Fruit fly (Drosophila melanogaster) whole organism, embryonic: Measurements from ENCODE around the gene CG15011.
A peak's percentile ranks its signal among the peaks of the same experiment; 100 is the strongest.

ENCODE experiments used
- ATbp ChIP-seq: fragments of 200-800 bp; sonication (Bioruptor generic); optimal IDR thresholded peaks from 2 replicates; lab custom pipeline; 2017; ENCODE audit warnings: missing biosample characterization, mild to moderate bottlenecking, missing genetic modification characterization, missing genetic modification reagents
- CG10267 ChIP-seq: fragments of 200-800 bp; sonication (Bioruptor generic); optimal IDR thresholded peaks from 2 replicates; lab custom pipeline; 2018; ENCODE audit warnings: missing biosample characterization, mild to moderate bottlenecking, missing genetic modification characterization, moderate library complexity
- CG11695 ChIP-seq: fragments of 200-800 bp; sonication (Bioruptor generic); IDR thresholded peaks from 3 replicates; pipeline ENCODE4 v1.3.6; 2022; ENCODE audit warnings: missing biosample characterization, missing genetic modification characterization
- CG12769 ChIP-seq: fragments of 200-800 bp; sonication (Bioruptor generic); optimal IDR thresholded peaks from 2 replicates; lab custom pipeline; 2019; ENCODE audit warnings: missing biosample characterization, mild to moderate bottlenecking, missing genetic modification characterization, moderate library complexity
- CG13287 ChIP-seq: fragments of 200-800 bp; sonication (Bioruptor generic); IDR thresholded peaks from 2 replicates; pipeline ENCODE4 v1.3.6; 2022; ENCODE audit warnings: missing biosample characterization, missing genetic modification characterization; ENCODE audit not compliant: partially characterized antibody
- CG13624 ChIP-seq: fragments of 200-800 bp; sonication (Bioruptor generic); optimal IDR thresholded peaks from 2 replicates; lab custom pipeline; 2016; ENCODE audit warnings: missing biosample characterization, missing genetic modification characterization
- CG15269 ChIP-seq: fragments of 200-800 bp; sonication (Bioruptor generic); optimal IDR thresholded peaks from 2 replicates; lab custom pipeline; 2018; ENCODE audit warnings: missing biosample characterization, mild to moderate bottlenecking, missing genetic modification characterization, moderate library complexity
- CG17385 ChIP-seq: fragments of 200-800 bp; sonication (Bioruptor generic); optimal IDR thresholded peaks from 3 replicates; lab custom pipeline; 2018; ENCODE audit warnings: missing biosample characterization, mild to moderate bottlenecking, missing genetic modification characterization
- CG18011 ChIP-seq: fragments of 200-800 bp; sonication (Bioruptor generic); optimal IDR thresholded peaks from 2 replicates; lab custom pipeline; 2017; ENCODE audit warnings: missing biosample characterization, missing genetic modification characterization, mild to moderate bottlenecking, moderate library complexity, missing genotype
- CG18262 ChIP-seq: fragments of 200-800 bp; optimal IDR thresholded peaks from 3 replicates; lab custom pipeline; 2019; ENCODE audit warnings: missing biosample characterization, mild to moderate bottlenecking, missing genetic modification characterization, moderate library complexity
- CG1832 ChIP-seq: fragments of 200-800 bp; sonication (Bioruptor generic); optimal IDR thresholded peaks from 2 replicates; lab custom pipeline; 2017; ENCODE audit warnings: missing biosample characterization, mild to moderate bottlenecking, missing genetic modification characterization, inconsistent platforms
- CG2199 ChIP-seq: fragments of 200-800 bp; sonication (Bioruptor generic); IDR thresholded peaks from 3 replicates; pipeline ENCODE4 v1.3.6; 2022; ENCODE audit warnings: missing biosample characterization, missing genetic modification characterization
- CG2712 ChIP-seq: fragments of 200-800 bp; optimal IDR thresholded peaks from 3 replicates; lab custom pipeline; 2019; ENCODE audit warnings: missing biosample characterization, mild to moderate bottlenecking, missing genetic modification characterization, moderate library complexity
- CG4424 ChIP-seq: fragments of 200-800 bp; sonication (Bioruptor generic); optimal IDR thresholded peaks from 3 replicates; lab custom pipeline; 2016; ENCODE audit warnings: missing biosample characterization, missing genetic modification characterization
- CG7556 ChIP-seq: fragments of 200-800 bp; sonication (Bioruptor generic); optimal IDR thresholded peaks from 2 replicates; lab custom pipeline; 2017; ENCODE audit warnings: missing biosample characterization, mild to moderate bottlenecking, missing genetic modification characterization
- CG7839 ChIP-seq: fragments of 200-800 bp; sonication (Bioruptor generic); optimal IDR thresholded peaks from 3 replicates; lab custom pipeline; 2018; ENCODE audit warnings: missing biosample characterization, mild to moderate bottlenecking, missing genetic modification characterization, moderate library complexity
- CG8290 ChIP-seq, 3 experiments: fragments of 200-800 bp; sonication (Bioruptor generic); optimal IDR thresholded peaks; 2 replicates each; lab custom pipeline; 2016 to 2019; ENCODE audit warnings: missing biosample characterization in 3 of 3, missing genetic modification characterization in 3 of 3, mild to moderate bottlenecking in 2 of 3, moderate library complexity in 1 of 3
- CG9727 ChIP-seq: fragments of 200-800 bp; sonication (Bioruptor generic); optimal IDR thresholded peaks from 3 replicates; lab custom pipeline; 2017; ENCODE audit warnings: missing biosample characterization, mild to moderate bottlenecking, missing genetic modification characterization
- CTCF ChIP-seq: fragments of 200-800 bp; sonication (Bioruptor generic); optimal IDR thresholded peaks from 2 replicates; lab custom pipeline; 2017; ENCODE audit warnings: missing biosample characterization, mild to moderate bottlenecking, missing genetic modification characterization, moderate library complexity
- Ets65A ChIP-seq: fragments of 200-800 bp; sonication (Bioruptor generic); peaks from one replicate; lab custom pipeline; 2016; ENCODE audit warnings: missing biosample characterization, missing genetic modification characterization
- Fer3 ChIP-seq: fragments of 200-800 bp; sonication (Bioruptor generic); optimal IDR thresholded peaks from 2 replicates; lab custom pipeline; 2018; ENCODE audit warnings: missing biosample characterization, mild to moderate bottlenecking, missing genetic modification characterization, moderate library complexity
- GATAe ChIP-seq: fragments of 200-800 bp; sonication (Bioruptor generic); conservative IDR thresholded peaks from 2 replicates; pipeline ENCODE4 v1.3.6; 2022; ENCODE audit warnings: missing biosample characterization, missing genetic modification characterization
- HLHmδ ChIP-seq: fragments of 200-800 bp; sonication (Bioruptor generic); optimal IDR thresholded peaks from 2 replicates; lab custom pipeline; 2018; ENCODE audit warnings: missing biosample characterization, mild to moderate bottlenecking, missing genetic modification characterization, moderate library complexity
- HmgZ ChIP-seq: fragments of 200-800 bp; sonication (Bioruptor generic); optimal IDR thresholded peaks from 2 replicates; lab custom pipeline; 2018; ENCODE audit warnings: missing biosample characterization, mild to moderate bottlenecking, missing genetic modification characterization
- Hmr ChIP-seq: fragments of 200-800 bp; sonication (Bioruptor generic); optimal IDR thresholded peaks from 3 replicates; lab custom pipeline; 2017; ENCODE audit warnings: mild to moderate bottlenecking, missing biosample characterization, missing genetic modification reagents, missing genetic modification characterization
- Hr78 ChIP-seq, 2 experiments: fragments of 200-800 bp in 1 of 2; fragments of >200 bp in 1 of 2; sonication (Bioruptor generic) in 1 of 2; optimal IDR thresholded peaks; 2 replicates each; lab custom pipeline; 2017 to 2019; ENCODE audit warnings: missing biosample characterization in 2 of 2, missing genetic modification characterization in 2 of 2, mild to moderate bottlenecking in 1 of 2, moderate library complexity in 1 of 2
- Med ChIP-seq: fragments of 200-800 bp; sonication (Bioruptor generic); peaks from one replicate; lab custom pipeline; 2016; ENCODE audit warnings: missing biosample characterization, missing genetic modification characterization, mild to moderate bottlenecking, inconsistent platforms, moderate library complexity
- NfI ChIP-seq: fragments of 200-800 bp; sonication (Bioruptor generic); optimal IDR thresholded peaks from 3 replicates; lab custom pipeline; 2018; ENCODE audit warnings: missing biosample characterization, mild to moderate bottlenecking, missing genetic modification characterization, moderate library complexity
- Taf1 ChIP-seq: fragments of 200-800 bp; sonication (Bioruptor generic); IDR thresholded peaks from 2 replicates; pipeline ENCODE4 v1.3.6; 2022; ENCODE audit warnings: missing biosample characterization, missing genetic modification characterization
- Vsx1 ChIP-seq: fragments of 200-800 bp; sonication (Bioruptor generic); optimal IDR thresholded peaks from 2 replicates; lab custom pipeline; 2017; ENCODE audit warnings: missing biosample characterization, mild to moderate bottlenecking, missing genetic modification characterization, missing genetic modification reagents
- Xbp1 ChIP-seq: fragments of 200-800 bp; sonication (Bioruptor generic); optimal IDR thresholded peaks from 3 replicates; lab custom pipeline; 2016; ENCODE audit warnings: missing biosample characterization, mild to moderate bottlenecking, missing genetic modification characterization
- Xrp1 ChIP-seq: fragments of 200-800 bp; sonication (Bioruptor generic); IDR thresholded peaks from 2 replicates; pipeline ENCODE4 v1.3.6; 2022; ENCODE audit warnings: missing biosample characterization, missing genetic modification characterization
- bsh ChIP-seq, 2 experiments: fragments of 200-800 bp; sonication (Bioruptor generic); optimal IDR thresholded peaks; 2 replicates each; lab custom pipeline; 2017 to 2018; ENCODE audit warnings: mild to moderate bottlenecking in 2 of 2, missing biosample characterization in 2 of 2, missing genetic modification characterization in 2 of 2, moderate library complexity in 1 of 2
- danr ChIP-seq: fragments of 200-800 bp; sonication (Bioruptor generic); IDR thresholded peaks from 2 replicates; pipeline ENCODE4 v1.3.6; 2022; ENCODE audit warnings: missing biosample characterization, missing genetic modification characterization
- exex ChIP-seq: fragments of 200-800 bp; sonication (Bioruptor generic); optimal IDR thresholded peaks from 4 replicates; lab custom pipeline; 2018; ENCODE audit warnings: missing biosample characterization, mild to moderate bottlenecking, missing genetic modification characterization, moderate library complexity
- grn ChIP-seq: fragments of 200-800 bp; sonication (Bioruptor generic); optimal IDR thresholded peaks from 3 replicates; lab custom pipeline; 2017; ENCODE audit warnings: missing biosample characterization, missing genetic modification characterization
- kni ChIP-seq: fragments of 200-800 bp; sonication (Bioruptor generic); optimal IDR thresholded peaks from 3 replicates; lab custom pipeline; 2017; ENCODE audit warnings: mild to moderate bottlenecking, missing biosample characterization, missing genetic modification reagents, missing genetic modification characterization
- lola ChIP-seq, 3 experiments: fragments of >200 bp in 2 of 3; fragments of 200-800 bp in 1 of 3; sonication (Bioruptor generic) in 1 of 3; optimal IDR thresholded peaks; 2 replicates each; lab custom pipeline; 2017 to 2019; ENCODE audit warnings: missing biosample characterization in 3 of 3, missing genetic modification characterization in 3 of 3, mild to moderate bottlenecking in 1 of 3, moderate library complexity in 1 of 3
- mirr ChIP-seq: fragments of 200-800 bp; sonication (Bioruptor generic); optimal IDR thresholded peaks from 3 replicates; lab custom pipeline; 2018; ENCODE audit warnings: missing biosample characterization, mild to moderate bottlenecking, missing genetic modification characterization
- nmo ChIP-seq: fragments of 200-800 bp; sonication (Bioruptor generic); optimal IDR thresholded peaks from 2 replicates; lab custom pipeline; 2018; ENCODE audit warnings: missing biosample characterization, mild to moderate bottlenecking, missing genetic modification characterization, moderate library complexity
- pan ChIP-seq, 4 experiments: fragments of >200 bp in 3 of 4; fragments of 200-800 bp in 1 of 4; sonication (Bioruptor generic) in 1 of 4; optimal IDR thresholded peaks in 3 of 4; IDR thresholded peaks in 1 of 4; 2 replicates each; pipeline versions ENCODE4 v1.3.6 to Lab custom; 2017 to 2022; ENCODE audit warnings: missing biosample characterization in 2 of 4, missing genetic modification characterization in 2 of 4, mixed read lengths in 1 of 4
- sd ChIP-seq: fragments of 200-800 bp; sonication (Bioruptor generic); optimal IDR thresholded peaks from 3 replicates; lab custom pipeline; 2018; ENCODE audit warnings: missing biosample characterization, mild to moderate bottlenecking, missing genetic modification characterization, moderate library complexity
- sens ChIP-seq: fragments of 200-800 bp; sonication (Bioruptor generic); peaks from one replicate; lab custom pipeline; 2016; ENCODE audit warnings: missing biosample characterization, missing genetic modification characterization
- sim ChIP-seq: fragments of 200-800 bp; sonication (Bioruptor generic); IDR thresholded peaks from 2 replicates; pipeline ENCODE4 v1.3.6; 2022; ENCODE audit warnings: missing biosample characterization, missing genetic modification characterization
- sug ChIP-seq: fragments of 200-800 bp; optimal IDR thresholded peaks from 2 replicates; lab custom pipeline; 2019; ENCODE audit warnings: missing biosample characterization, mild to moderate bottlenecking, missing genetic modification characterization, moderate library complexity
- tgo ChIP-seq: fragments of 200-800 bp; sonication (Bioruptor generic); IDR thresholded peaks from 3 replicates; pipeline ENCODE4 v1.3.6; 2022; ENCODE audit warnings: missing biosample characterization, missing genetic modification characterization
- tup ChIP-seq: fragments of 200-800 bp; sonication (Bioruptor generic); optimal IDR thresholded peaks from 2 replicates; lab custom pipeline; 2016; ENCODE audit warnings: missing biosample characterization, mild to moderate bottlenecking, missing genetic modification characterization, moderate library complexity
- wdn ChIP-seq: fragments of 200-800 bp; sonication (Bioruptor generic); IDR thresholded peaks from 2 replicates; pipeline ENCODE4 v1.3.6; 2022; ENCODE audit warnings: missing biosample characterization, missing genetic modification characterization

Gene CG15011

dm6 chr3L:4288591-4289056 lies 29.7 kb upstream of the CG15011 start, which contains the start of gene Hexo1:
Gene Hexo1 (plus strand): TSS chr3L:4288641.
- no peak for TF ChIP-seq tup (GFP tag; lab: Kevin White, UChicago)
- peak; percentile 92 for TF ChIP-seq Ets65A (GFP tag; lab: Kevin White, UChicago)
- TF ChIP-seq sens (GFP tag; lab: Kevin White, UChicago), result peak; percentile 21
- TF ChIP-seq Xbp1 (GFP tag; lab: Kevin White, UChicago), result peak; percentile 1
- TF ChIP-seq CG7556, result peak; percentile 29
- TF ChIP-seq danr (GFP tag; lab: Robert Waterston, UW), result no peak
- peak; percentile 35 for TF ChIP-seq nmo (GFP tag; lab: Kevin White, UChicago)
- TF ChIP-seq kni (GFP tag; lab: Kevin White, UChicago), result peak; percentile 11
- TF ChIP-seq tgo (GFP tag; lab: Robert Waterston, UW), result no peak
- peak; percentile 8 for TF ChIP-seq CG10267
- peak; percentile 23 for TF ChIP-seq CG18011 (GFP tag; lab: Kevin White, UChicago)
- TF ChIP-seq grn (GFP tag; lab: Kevin White, UChicago), result peak; percentile 70
- TF ChIP-seq CG9727, result no peak
- no peak for TF ChIP-seq sim (GFP tag; lab: Robert Waterston, UW)
- TF ChIP-seq CG11695, result 0 out of 3 replicates have a peak, but pooled peaks have one; percentile 40
- TF ChIP-seq ATbp (GFP tag; lab: Kevin White, UChicago), result peak; percentile 40
- TF ChIP-seq pan (optimal IDR thresholded peaks at IDR 0.05; lab: Kevin White, UChicago), result no peak
- TF ChIP-seq pan (GFP tag; optimal IDR thresholded peaks at IDR 0.05 in 1 of 2, IDR thresholded peaks at IDR 0.05 in 1 of 2), result peak in 1 of 2 experiments; percentile 36
- TF ChIP-seq mirr (GFP tag; lab: Kevin White, UChicago), result no peak
- TF ChIP-seq NfI (GFP tag; lab: Kevin White, UChicago), result peak; percentile 6
- no peak for TF ChIP-seq CTCF
- no peak for TF ChIP-seq lola (GFP tag; optimal IDR thresholded peaks at IDR 0.05; lab: Kevin White, UChicago)
- TF ChIP-seq CG15269, result peak; percentile 65
- TF ChIP-seq bsh (GFP tag; optimal IDR thresholded peaks at IDR 0.05; lab: Kevin White, UChicago), result peak; percentile 35 to 58
- peak in 1 of 2 experiments; percentile 15 for TF ChIP-seq Hr78 (GFP tag; optimal IDR thresholded peaks at IDR 0.05; lab: Kevin White, UChicago)
- TF ChIP-seq Med (GFP tag; lab: Kevin White, UChicago), result peak; percentile 82
- peak; percentile 47 for TF ChIP-seq CG7839 (tag; lab: Kevin White, UChicago)
- TF ChIP-seq sd (tag; lab: Kevin White, UChicago), result peak; percentile 19
- TF ChIP-seq wdn, result 0 out of 2 replicates have a peak, but pooled peaks have one; percentile 33
- TF ChIP-seq CG18262 (tag; lab: Kevin White, UChicago), result peak; percentile 31
- TF ChIP-seq Taf1 (GFP tag; lab: Robert Waterston, UW), result no peak
- TF ChIP-seq sug (tag; lab: Kevin White, UChicago), result peak; percentile 80
- peak; percentile 23; the same call in 1 of the 2 replicates for TF ChIP-seq CG13287 (GFP tag; lab: Robert Waterston, UW)
- TF ChIP-seq CG8290 (GFP tag; optimal IDR thresholded peaks at IDR 0.05; lab: Kevin White, UChicago), result no peak
- TF ChIP-seq CG8290 (tag; optimal IDR thresholded peaks at IDR 0.05; lab: Kevin White, UChicago), result peak in 1 of 2 experiments; percentile 51
- TF ChIP-seq HmgZ, result peak; percentile 55
- TF ChIP-seq Xrp1 (GFP tag; lab: Robert Waterston, UW), result peak; percentile 27; the same call in 1 of the 2 replicates
- no peak for TF ChIP-seq HLHmδ
- peak; percentile 25 for TF ChIP-seq Fer3 (tag; lab: Kevin White, UChicago)
- no peak for TF ChIP-seq CG4424 (GFP tag; lab: Kevin White, UChicago)
- no peak for TF ChIP-seq CG2199 (GFP tag; lab: Robert Waterston, UW)
- peak; percentile 37; the same call in 1 of the 2 replicates for TF ChIP-seq GATAe (GFP tag; lab: Robert Waterston, UW)
- TF ChIP-seq Vsx1 (GFP tag; lab: Kevin White, UChicago), result no peak
- no peak for TF ChIP-seq CG1832 (GFP tag; lab: Kevin White, UChicago)
- peak; percentile 48 for TF ChIP-seq exex (tag; lab: Kevin White, UChicago)
- peak; percentile 37 for TF ChIP-seq Hmr (GFP tag; lab: Kevin White, UChicago)
- peak; percentile 38 for TF ChIP-seq CG2712
- TF ChIP-seq CG17385 (GFP tag; lab: Kevin White, UChicago), result peak; percentile 36
- TF ChIP-seq CG13624 (GFP tag; lab: Kevin White, UChicago), result peak; percentile 48
- TF ChIP-seq CG12769, result peak; percentile 12
